Fruit fly (Drosophila melanogaster) whole organism, adult: ENCODE results near the gene Sam-S.

Experiments used
- CG11617 ChIP-seq: fragments of 200-800 bp; sonication (Bioruptor generic); optimal IDR thresholded peaks from 2 replicates; lab custom pipeline; 2017; ENCODE audit warnings: mild to moderate bottlenecking, missing biosample characterization, missing genetic modification reagents, missing genetic modification characterization
- CG12768 ChIP-seq: fragments of 200-800 bp; sonication (Bioruptor generic); optimal IDR thresholded peaks from 2 replicates; lab custom pipeline; 2017; ENCODE audit warnings: missing biosample characterization, missing genetic modification characterization, mild to moderate bottlenecking, moderate library complexity, missing genetic modification reagents
- Clk ChIP-seq: fragments of 200-800 bp; sonication (Bioruptor generic); optimal IDR thresholded peaks from 2 replicates; lab custom pipeline; 2017; ENCODE audit warnings: missing biosample characterization, missing genetic modification characterization
- Crg-1 ChIP-seq: fragments of 200-800 bp; sonication (Bioruptor generic); optimal IDR thresholded peaks from 2 replicates; lab custom pipeline; 2016; ENCODE audit warnings: missing biosample characterization, missing genetic modification characterization
- Hr96 ChIP-seq: fragments of 200-800 bp; sonication (Bioruptor generic); optimal IDR thresholded peaks from 2 replicates; lab custom pipeline; 2016; ENCODE audit warnings: missing biosample characterization, missing genetic modification characterization
- bab1 ChIP-seq: fragments of 200-800 bp; sonication (Bioruptor generic); optimal IDR thresholded peaks from 3 replicates; lab custom pipeline; 2019; ENCODE audit warnings: missing biosample characterization, mild to moderate bottlenecking, missing genetic modification characterization, moderate library complexity
- pad ChIP-seq: fragments of 200-800 bp; sonication (Bioruptor generic); optimal IDR thresholded peaks from 3 replicates; lab custom pipeline; 2017; ENCODE audit warnings: missing biosample characterization, missing genetic modification characterization, mild to moderate bottlenecking, moderate library complexity, missing genetic modification reagents
- toe ChIP-seq: fragments of 200-800 bp; sonication (Bioruptor generic); optimal IDR thresholded peaks from 2 replicates; lab custom pipeline; 2016; ENCODE audit warnings: missing biosample characterization, missing genetic modification characterization

- TF ChIP-seq toe (GFP tag; lab: Kevin White, UChicago) (no peak), Crg-1 (GFP tag; lab: Kevin White, UChicago) (no peak), Hr96 (GFP tag; lab: Kevin White, UChicago) (no peak), CG12768 (GFP tag; lab: Kevin White, UChicago) (no peak), Clk (GFP tag; lab: Kevin White, UChicago) (no peak), bab1 (GFP tag; lab: Kevin White, UChicago) (no peak), pad (GFP tag; lab: Kevin White, UChicago) (no peak), CG11617 (no peak)
Observed at dm6 chr2L:146503-146902, 39.8 kb downstream of the Sam-S start.
